Worm (Caenorhabditis elegans): ENCODE measurements around the gene D1014.2.

ce11 chrV:8104473-8104872 lies 39.2 kb upstream of the D1014.2 start, which contains the start of gene srlf-16:
- TF ChIP-seq tbx-37 (GFP tag; conservative IDR thresholded peaks at IDR 0.05) = no peak
- TF ChIP-seq hmg-4 (GFP tag; optimal IDR thresholded peaks at IDR 0.05) = no peak
- TF ChIP-seq ceh-13 (GFP tag; optimal IDR thresholded peaks at IDR 0.05) = no peak
- TF ChIP-seq sea-1 (GFP tag; conservative IDR thresholded peaks at IDR 0.05) = no peak
- TF ChIP-seq ama-1 (optimal IDR thresholded peaks at IDR 0.05) = no peak
- TF ChIP-seq B0310.2 (tag; optimal IDR thresholded peaks at IDR 0.05) = no peak
- TF ChIP-seq aly-1 (tag; optimal IDR thresholded peaks at IDR 0.05) = no peak
- TF ChIP-seq tbx-11 (GFP tag; IDR thresholded peaks at IDR 0.05) = no peak
- TF ChIP-seq F13C5.2 (tag; optimal IDR thresholded peaks at IDR 0.05) = no peak
- TF ChIP-seq hnd-1 (tag; optimal IDR thresholded peaks at IDR 0.05) = no peak
- no peak for TF ChIP-seq hmbx-1 (tag; optimal IDR thresholded peaks at IDR 0.05)
- TF ChIP-seq ceh-36 (tag; optimal IDR thresholded peaks at IDR 0.05) = no peak
- no peak for TF ChIP-seq flt-1 (GFP tag; IDR thresholded peaks at IDR 0.05)
